Fruit fly (Drosophila melanogaster) whole organism, embryonic: ENCODE results near the gene CG14015.

Experiments
- Ada2b ChIP-seq: fragments of 200-800 bp; sonication (Bioruptor generic); IDR thresholded peaks from 2 replicates; pipeline ENCODE4 v1.3.6; 2022; ENCODE audit warnings: missing biosample characterization, missing genetic modification characterization
- Atf-2 ChIP-seq: fragments of 200-800 bp; sonication (Bioruptor generic); optimal IDR thresholded peaks from 2 replicates; lab custom pipeline; 2016; ENCODE audit warnings: missing biosample characterization, missing genetic modification characterization
- Bgb ChIP-seq: fragments of 200-800 bp; sonication (Bioruptor generic); IDR thresholded peaks from 2 replicates; pipeline ENCODE4 v1.3.6; 2022; ENCODE audit warnings: missing biosample characterization, missing genetic modification characterization; ENCODE audit not compliant: partially characterized antibody
- CG11247 ChIP-seq: fragments of 200-800 bp; sonication (Bioruptor generic); IDR thresholded peaks from 2 replicates; pipeline ENCODE4 v1.3.6; 2022; ENCODE audit warnings: missing biosample characterization, missing genetic modification characterization
- CG11398 ChIP-seq: fragments of 200-800 bp; sonication (Bioruptor generic); optimal IDR thresholded peaks from 2 replicates; lab custom pipeline; 2016; ENCODE audit warnings: missing biosample characterization, missing genetic modification characterization
- CG11504 ChIP-seq: fragments of 200-800 bp; sonication (Bioruptor generic); optimal IDR thresholded peaks from 3 replicates; lab custom pipeline; 2019; ENCODE audit warnings: missing biosample characterization, mild to moderate bottlenecking, missing genetic modification characterization, moderate library complexity
- CG11696 ChIP-seq: fragments of 200-800 bp; sonication (Bioruptor generic); IDR thresholded peaks from 2 replicates; pipeline ENCODE4 v1.3.6; 2022; ENCODE audit warnings: missing biosample characterization, missing genetic modification characterization
- CG15073 ChIP-seq: fragments of 200-800 bp; sonication (Bioruptor generic); optimal IDR thresholded peaks from 2 replicates; lab custom pipeline; 2016; ENCODE audit warnings: missing biosample characterization, missing genetic modification characterization
- CG15269 ChIP-seq: fragments of 200-800 bp; sonication (Bioruptor generic); optimal IDR thresholded peaks from 2 replicates; lab custom pipeline; 2018; ENCODE audit warnings: missing biosample characterization, mild to moderate bottlenecking, missing genetic modification characterization, moderate library complexity
- CG1602 ChIP-seq: fragments of 200-800 bp; sonication (Bioruptor generic); optimal IDR thresholded peaks from 3 replicates; lab custom pipeline; 2016; ENCODE audit warnings: missing biosample characterization, missing genetic modification characterization
- CG1603 ChIP-seq: fragments of 200-800 bp; sonication (Bioruptor generic); optimal IDR thresholded peaks from 2 replicates; lab custom pipeline; 2019; ENCODE audit warnings: missing biosample characterization, mild to moderate bottlenecking, missing genetic modification characterization, moderate library complexity
- CG2116 ChIP-seq: fragments of 200-800 bp; sonication (Bioruptor generic); optimal IDR thresholded peaks from 3 replicates; lab custom pipeline; 2018; ENCODE audit warnings: missing biosample characterization, mild to moderate bottlenecking, missing genetic modification characterization
- CG3065 ChIP-seq: fragments of 200-800 bp; sonication (Bioruptor generic); optimal IDR thresholded peaks from 2 replicates; lab custom pipeline; 2016; ENCODE audit warnings: missing biosample characterization, missing genetic modification characterization
- CG31224 ChIP-seq: fragments of 200-800 bp; sonication (Bioruptor generic); IDR thresholded peaks from 2 replicates; pipeline ENCODE4 v1.3.6; 2022; ENCODE audit warnings: missing biosample characterization, missing genetic modification characterization
- CG4730 ChIP-seq: fragments of 200-800 bp; sonication (Bioruptor generic); IDR thresholded peaks from 2 replicates; pipeline ENCODE4 v1.3.6; 2022; ENCODE audit warnings: missing biosample characterization, missing genetic modification characterization
- CG6689 ChIP-seq: fragments of 200-800 bp; sonication (Bioruptor generic); IDR thresholded peaks from 2 replicates; pipeline ENCODE4 v1.3.6; 2022; ENCODE audit warnings: missing biosample characterization, missing genetic modification characterization
- CG6813 ChIP-seq: fragments of 200-800 bp; sonication (Bioruptor generic); optimal IDR thresholded peaks from 2 replicates; lab custom pipeline; 2017; ENCODE audit warnings: missing biosample characterization, missing genetic modification characterization, mild to moderate bottlenecking, moderate library complexity, missing genetic modification reagents
- CG7745 ChIP-seq: fragments of 200-800 bp; sonication (Bioruptor generic); optimal IDR thresholded peaks from 2 replicates; lab custom pipeline; 2018; ENCODE audit warnings: missing biosample characterization, mild to moderate bottlenecking, missing genetic modification characterization, moderate library complexity
- CG8388 ChIP-seq: fragments of 200-800 bp; sonication (Bioruptor generic); optimal IDR thresholded peaks from 2 replicates; lab custom pipeline; 2019; ENCODE audit warnings: missing biosample characterization, mild to moderate bottlenecking, missing genetic modification characterization, moderate library complexity
- CG9727 ChIP-seq: fragments of 200-800 bp; sonication (Bioruptor generic); optimal IDR thresholded peaks from 3 replicates; lab custom pipeline; 2017; ENCODE audit warnings: missing biosample characterization, mild to moderate bottlenecking, missing genetic modification characterization
- Camta ChIP-seq: fragments of 200-800 bp; sonication (Bioruptor generic); optimal IDR thresholded peaks from 2 replicates; lab custom pipeline; 2016; ENCODE audit warnings: missing biosample characterization, missing genetic modification characterization
- Deaf1 ChIP-seq: fragments of 200-800 bp; optimal IDR thresholded peaks from 3 replicates; lab custom pipeline; 2019; ENCODE audit warnings: missing biosample characterization, mild to moderate bottlenecking, missing genetic modification characterization, moderate library complexity
- Dek ChIP-seq: fragments of 200-800 bp; sonication (Bioruptor generic); optimal IDR thresholded peaks from 3 replicates; lab custom pipeline; 2019; ENCODE audit warnings: missing biosample characterization, mild to moderate bottlenecking, missing genetic modification characterization, moderate library complexity
- Hey ChIP-seq: fragments of 200-800 bp; sonication (Bioruptor generic); optimal IDR thresholded peaks from 3 replicates; lab custom pipeline; 2018; ENCODE audit warnings: missing biosample characterization, mild to moderate bottlenecking, missing genetic modification characterization
- Hr78 ChIP-seq, 2 experiments: fragments of 200-800 bp in 1 of 2; fragments of >200 bp in 1 of 2; sonication (Bioruptor generic) in 1 of 2; optimal IDR thresholded peaks; 2 replicates each; lab custom pipeline; 2017 to 2019; ENCODE audit warnings: missing biosample characterization in 2 of 2, missing genetic modification characterization in 2 of 2, mild to moderate bottlenecking in 1 of 2, moderate library complexity in 1 of 2
- Lhr ChIP-seq: fragments of 200-800 bp; sonication (Bioruptor generic); optimal IDR thresholded peaks from 3 replicates; lab custom pipeline; 2017; ENCODE audit warnings: mild to moderate bottlenecking, missing biosample characterization, missing genetic modification reagents, missing genetic modification characterization
- Neu2 ChIP-seq: fragments of 200-800 bp; sonication (Bioruptor generic); optimal IDR thresholded peaks from 3 replicates; lab custom pipeline; 2016; ENCODE audit warnings: missing biosample characterization, missing genetic modification characterization, borderline replicate concordance
- Oli ChIP-seq: fragments of 200-800 bp; sonication (Bioruptor generic); optimal IDR thresholded peaks from 2 replicates; lab custom pipeline; 2018; ENCODE audit warnings: missing biosample characterization, mild to moderate bottlenecking, missing genetic modification characterization, moderate library complexity
- Optix ChIP-seq: fragments of 200-800 bp; sonication (Bioruptor generic); IDR thresholded peaks from 3 replicates; pipeline ENCODE4 v1.3.6; 2022; ENCODE audit warnings: missing biosample characterization, missing genetic modification characterization
- Sox100B ChIP-seq: fragments of 200-800 bp; sonication (Bioruptor generic); optimal IDR thresholded peaks from 3 replicates; lab custom pipeline; 2018; ENCODE audit warnings: missing biosample characterization, mild to moderate bottlenecking, missing genetic modification characterization
- Sox102F ChIP-seq: fragments of 200-800 bp; sonication (Bioruptor generic); optimal IDR thresholded peaks from 2 replicates; lab custom pipeline; 2018; ENCODE audit warnings: missing biosample characterization, mild to moderate bottlenecking, missing genetic modification characterization, moderate library complexity
- TFAM ChIP-seq: fragments of 200-800 bp; sonication (Bioruptor generic); optimal IDR thresholded peaks from 2 replicates; lab custom pipeline; 2017; ENCODE audit warnings: missing biosample characterization, missing genetic modification characterization, inconsistent platforms
- ab ChIP-seq: fragments of 200-800 bp; sonication (Bioruptor generic); optimal IDR thresholded peaks from 2 replicates; lab custom pipeline; 2016; ENCODE audit warnings: missing biosample characterization, missing genetic modification characterization
- cas ChIP-seq: fragments of 200-800 bp; sonication (Bioruptor generic); IDR thresholded peaks from 2 replicates; pipeline ENCODE4 v1.3.6; 2022; ENCODE audit warnings: missing biosample characterization, missing genetic modification characterization
- crol ChIP-seq: fragments of 200-800 bp; sonication (Bioruptor generic); IDR thresholded peaks from 2 replicates; pipeline ENCODE4 v1.3.6; 2022; ENCODE audit warnings: missing biosample characterization, missing genetic modification characterization
- dimm ChIP-seq: fragments of 200-800 bp; sonication (Bioruptor generic); IDR thresholded peaks from 2 replicates; pipeline ENCODE4 v1.3.6; 2022; ENCODE audit warnings: missing biosample characterization, missing genetic modification characterization
- dmrt99B ChIP-seq: fragments of 200-800 bp; sonication (Bioruptor generic); optimal IDR thresholded peaks from 2 replicates; lab custom pipeline; 2018; ENCODE audit warnings: missing biosample characterization, mild to moderate bottlenecking, missing genetic modification characterization, moderate library complexity
- dysf ChIP-seq: fragments of 200-800 bp; sonication (Bioruptor generic); IDR thresholded peaks from 3 replicates; pipeline ENCODE4 v1.3.6; 2022; ENCODE audit warnings: missing biosample characterization, missing genetic modification characterization
- gem ChIP-seq: fragments of 200-800 bp; sonication (Bioruptor generic); optimal IDR thresholded peaks from 2 replicates; lab custom pipeline; 2019; ENCODE audit warnings: missing biosample characterization, mild to moderate bottlenecking, missing genetic modification characterization, moderate library complexity
- gsb ChIP-seq: fragments of 200-800 bp; sonication (Bioruptor generic); IDR thresholded peaks from 2 replicates; pipeline ENCODE4 v1.3.6; 2022; ENCODE audit warnings: missing biosample characterization, missing genetic modification characterization
- gsb-n ChIP-seq: fragments of 200-800 bp; sonication (Bioruptor generic); optimal IDR thresholded peaks from 3 replicates; lab custom pipeline; 2018; ENCODE audit warnings: missing biosample characterization, mild to moderate bottlenecking, missing genetic modification characterization
- inv ChIP-seq: fragments of 200-800 bp; sonication (Bioruptor generic); IDR thresholded peaks from 2 replicates; pipeline ENCODE4 v1.3.6; 2022; ENCODE audit warnings: missing biosample characterization, missing genetic modification characterization; ENCODE audit not compliant: partially characterized antibody
- lov ChIP-seq, 2 experiments: fragments of 200-800 bp in 1 of 2; fragments of >200 bp in 1 of 2; sonication (Bioruptor generic) in 1 of 2; IDR thresholded peaks in 1 of 2; optimal IDR thresholded peaks in 1 of 2; 2 replicates in 1 of 2; 3 replicates in 1 of 2; pipeline versions ENCODE4 v1.3.6 to Lab custom; 2017 to 2022; ENCODE audit warnings: missing biosample characterization in 1 of 2, missing genetic modification characterization in 1 of 2
- nerfin-2 ChIP-seq: fragments of 200-800 bp; sonication (Bioruptor generic); IDR thresholded peaks from 2 replicates; pipeline ENCODE4 v1.3.6; 2022; ENCODE audit warnings: missing biosample characterization, missing genetic modification characterization; ENCODE audit not compliant: partially characterized antibody
- nmo ChIP-seq: fragments of 200-800 bp; sonication (Bioruptor generic); optimal IDR thresholded peaks from 2 replicates; lab custom pipeline; 2018; ENCODE audit warnings: missing biosample characterization, mild to moderate bottlenecking, missing genetic modification characterization, moderate library complexity
- odd ChIP-seq: fragments of 200-800 bp; sonication (Bioruptor generic); optimal IDR thresholded peaks from 2 replicates; lab custom pipeline; 2017; ENCODE audit warnings: missing biosample characterization, mild to moderate bottlenecking, missing genetic modification characterization
- ranshi ChIP-seq: fragments of 200-800 bp; sonication (Bioruptor generic); IDR thresholded peaks from 2 replicates; pipeline ENCODE4 v1.3.6; 2022; ENCODE audit warnings: missing biosample characterization, missing genetic modification characterization
- repo ChIP-seq: fragments of 200-800 bp; sonication (Bioruptor generic); optimal IDR thresholded peaks from 2 replicates; lab custom pipeline; 2016; ENCODE audit warnings: missing biosample characterization, missing genetic modification characterization
- sqz ChIP-seq: fragments of 200-800 bp; sonication (Bioruptor generic); optimal IDR thresholded peaks from 3 replicates; lab custom pipeline; 2018; ENCODE audit warnings: missing biosample characterization, mild to moderate bottlenecking, missing genetic modification characterization
- ssp ChIP-seq: fragments of 200-800 bp; sonication (Bioruptor generic); IDR thresholded peaks from 2 replicates; pipeline ENCODE4 v1.3.6; 2022; ENCODE audit warnings: missing biosample characterization, missing genetic modification characterization
- toy ChIP-seq: fragments of 200-800 bp; sonication (Bioruptor generic); IDR thresholded peaks from 2 replicates; pipeline ENCODE4 v1.3.6; 2022; ENCODE audit warnings: missing biosample characterization, missing genetic modification characterization

CG14015 gene

DNA sequence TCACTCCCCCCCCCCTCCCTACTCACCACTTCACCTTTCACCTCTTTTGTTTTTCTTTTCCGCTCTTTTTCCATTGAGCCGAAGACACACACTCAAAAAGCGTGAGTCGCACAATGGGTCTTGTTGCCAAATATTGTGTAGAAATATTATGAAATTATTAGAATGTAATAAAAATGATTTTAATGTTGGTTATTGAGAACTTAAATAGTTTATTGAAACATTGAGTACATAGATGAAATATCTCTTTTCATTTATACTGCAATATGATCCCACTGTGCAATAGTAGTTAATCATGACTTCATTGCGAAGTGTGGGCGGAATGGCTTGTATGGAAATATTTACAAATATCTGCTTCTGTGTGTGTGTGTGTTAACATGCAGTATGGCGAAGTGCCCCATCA is 28.1 kb upstream of the CG14015 start (continued):
- no peak for TF ChIP-seq CG1602 (GFP tag; lab: Kevin White, UChicago)
- TF ChIP-seq CG1603 (tag; lab: Kevin White, UChicago), result no peak
- peak; percentile 38; the same call in 1 of the 2 replicates for TF ChIP-seq ranshi (GFP tag; lab: Robert Waterston, UW)
- TF ChIP-seq Hr78 (GFP tag; optimal IDR thresholded peaks at IDR 0.05; lab: Kevin White, UChicago), result no peak
- TF ChIP-seq Bgb (GFP tag; lab: Robert Waterston, UW), result no peak
- TF ChIP-seq CG3065 (GFP tag; lab: Kevin White, UChicago), result no peak
- TF ChIP-seq ssp (GFP tag; lab: Robert Waterston, UW), result no peak
- TF ChIP-seq gem (tag; lab: Kevin White, UChicago), result peak; percentile 41
- no peak for TF ChIP-seq CG15073
- TF ChIP-seq ab (GFP tag; lab: Kevin White, UChicago), result no peak
- TF ChIP-seq Sox100B (GFP tag; lab: Kevin White, UChicago), result no peak
- no peak for TF ChIP-seq TFAM (GFP tag; lab: Kevin White, UChicago)
- TF ChIP-seq nmo (GFP tag; lab: Kevin White, UChicago), result peak; percentile 5
- TF ChIP-seq sqz (GFP tag; lab: Kevin White, UChicago), result no peak
- peak; percentile 7 for TF ChIP-seq Oli (tag; lab: Kevin White, UChicago)
- TF ChIP-seq Lhr (GFP tag; lab: Kevin White, UChicago), result no peak
- no peak for TF ChIP-seq Ada2b (GFP tag; lab: Robert Waterston, UW)
- no peak for TF ChIP-seq CG9727 (GFP tag; lab: Kevin White, UChicago)
- TF ChIP-seq inv (GFP tag; lab: Robert Waterston, UW), result no peak
- peak; percentile 37 for TF ChIP-seq CG11504 (tag; lab: Kevin White, UChicago)
- TF ChIP-seq CG11247, result no peak
- TF ChIP-seq repo, result no peak
- TF ChIP-seq Sox102F (GFP tag; lab: Kevin White, UChicago), result peak; percentile 36
- no peak for TF ChIP-seq toy (GFP tag; lab: Robert Waterston, UW)
- TF ChIP-seq nerfin-2 (GFP tag; lab: Robert Waterston, UW), result no peak
- TF ChIP-seq CG6689 (GFP tag; lab: Robert Waterston, UW), result no peak
- no peak for TF ChIP-seq gsb-n
- no peak for TF ChIP-seq CG8388 (GFP tag; lab: Kevin White, UChicago)
- TF ChIP-seq CG11696 (GFP tag; lab: Robert Waterston, UW), result no peak
- no peak for TF ChIP-seq CG15269
- no peak for TF ChIP-seq CG2116 (GFP tag; lab: Kevin White, UChicago)
- no peak for TF ChIP-seq crol (GFP tag; lab: Robert Waterston, UW)
- TF ChIP-seq Optix, result no peak
- TF ChIP-seq CG6813 (GFP tag; lab: Kevin White, UChicago), result no peak
- no peak for TF ChIP-seq CG7745 (tag; lab: Kevin White, UChicago)
- no peak for TF ChIP-seq odd
- TF ChIP-seq Camta, result no peak
- no peak for TF ChIP-seq Dek (tag; lab: Kevin White, UChicago)
- TF ChIP-seq gsb (GFP tag; lab: Robert Waterston, UW), result no peak
- no peak for TF ChIP-seq Deaf1
- no peak for TF ChIP-seq Atf-2 (GFP tag; lab: Kevin White, UChicago)
- no peak for TF ChIP-seq Hey
- TF ChIP-seq dimm (GFP tag; lab: Robert Waterston, UW), result no peak
- TF ChIP-seq dysf (GFP tag; lab: Robert Waterston, UW), result no peak
- TF ChIP-seq lov (optimal IDR thresholded peaks at IDR 0.05; lab: Kevin White, UChicago), result no peak
- TF ChIP-seq lov (GFP tag; IDR thresholded peaks at IDR 0.05; lab: Robert Waterston, UW), result no peak
- TF ChIP-seq CG11398, result no peak
- no peak for TF ChIP-seq Neu2 (GFP tag; lab: Kevin White, UChicago)
- no peak for TF ChIP-seq CG31224 (GFP tag; lab: Robert Waterston, UW)
- peak; percentile 34 for TF ChIP-seq dmrt99B (tag; lab: Kevin White, UChicago)
- TF ChIP-seq CG4730 (GFP tag; lab: Robert Waterston, UW), result no peak
- TF ChIP-seq cas, result no peak
